Worm (Caenorhabditis elegans) whole organism, young adult: Measurements from ENCODE around the gene cdh-4.
A peak's percentile ranks its signal among the peaks of the same experiment; 100 is the strongest.

Experiments used
- B0261.1 ChIP-seq: sonication (generic microtip); optimal IDR thresholded peaks from 2 replicates; lab custom pipeline; 2016; ENCODE audit warnings: mild to moderate bottlenecking, missing genetic modification characterization, moderate library complexity, missing compliant biosample characterization
- C17E4.6 ChIP-seq: fragments of 200-800 bp; sonication (Bioruptor generic); IDR thresholded peaks from 2 replicates; pipeline ENCODE4 v1.3.6; 2022; ENCODE audit warnings: missing genetic modification reagents, missing genetic modification characterization, missing compliant biosample characterization
- F23B12.7 ChIP-seq: sonication (generic microtip); optimal IDR thresholded peaks from 2 replicates; lab custom pipeline; 2017; ENCODE audit warnings: missing genetic modification characterization, mild to moderate bottlenecking, missing compliant biosample characterization, antibody characterized with exemption, moderate library complexity; ENCODE audit not compliant: insufficient read depth
- F52B5.7 ChIP-seq: sonication (generic microtip); optimal IDR thresholded peaks from 2 replicates; lab custom pipeline; 2016; ENCODE audit warnings: mild to moderate bottlenecking, missing genetic modification characterization, missing compliant biosample characterization
- F55B11.4 ChIP-seq: sonication (generic microtip); optimal IDR thresholded peaks from 2 replicates; lab custom pipeline; 2016; ENCODE audit warnings: missing compliant biosample characterization, missing genetic modification characterization, borderline replicate concordance; ENCODE audit not compliant: insufficient read depth
- K11D2.4 ChIP-seq: fragments of 200-800 bp; sonication (Bioruptor generic); IDR thresholded peaks from 2 replicates; pipeline ENCODE4 v1.3.6; 2022; ENCODE audit warnings: missing genetic modification reagents, missing genetic modification characterization, missing compliant biosample characterization
- Y56A3A.18 ChIP-seq: fragments of 200-800 bp; sonication (Bioruptor generic); IDR thresholded peaks from 2 replicates; pipeline ENCODE4 v1.3.6; 2022; ENCODE audit warnings: missing genetic modification reagents, missing genetic modification characterization, missing compliant biosample characterization
- Y67H2A.10 ChIP-seq: fragments of 200-800 bp; sonication (Bioruptor generic); conservative IDR thresholded peaks from 2 replicates; pipeline ENCODE4 v1.3.6; 2022; ENCODE audit warnings: missing genetic modification reagents, missing genetic modification characterization, missing compliant biosample characterization
- bed-2 ChIP-seq: fragments of 200-800 bp; sonication (Bioruptor generic); IDR thresholded peaks from 2 replicates; pipeline ENCODE4 v1.3.6; 2022; ENCODE audit warnings: missing genetic modification reagents, missing genetic modification characterization, missing compliant biosample characterization
- ceh-100 ChIP-seq: fragments of 200-800 bp; sonication (Bioruptor generic); IDR thresholded peaks from 2 replicates; pipeline ENCODE4 v1.3.6; 2022; ENCODE audit warnings: missing genetic modification reagents, missing genetic modification characterization, missing compliant biosample characterization
- ceh-27 ChIP-seq: fragments of 200-800 bp; sonication (Bioruptor generic); optimal IDR thresholded peaks from 2 replicates; lab custom pipeline; 2018; ENCODE audit warnings: mild to moderate bottlenecking, missing genetic modification characterization, moderate library complexity, missing compliant biosample characterization
- ceh-40 ChIP-seq: fragments of 200-800 bp; sonication (Bioruptor generic); IDR thresholded peaks from 2 replicates; pipeline ENCODE4 v1.3.6; 2022; ENCODE audit warnings: missing genetic modification characterization, missing compliant biosample characterization
- ceh-58 ChIP-seq: fragments of 200-800 bp; sonication (Bioruptor generic); IDR thresholded peaks from 2 replicates; pipeline ENCODE4 v1.3.6; 2022; ENCODE audit warnings: missing genetic modification characterization, missing compliant biosample characterization
- die-1 ChIP-seq: sonication (generic microtip); optimal IDR thresholded peaks from 2 replicates; lab custom pipeline; 2016; ENCODE audit warnings: missing genotype, mild to moderate bottlenecking, missing genetic modification characterization, missing compliant biosample characterization
- dpff-1 ChIP-seq: sonication (generic microtip); optimal IDR thresholded peaks from 2 replicates; lab custom pipeline; 2017; ENCODE audit warnings: mild to moderate bottlenecking, missing genetic modification characterization, missing compliant biosample characterization
- dpl-1 ChIP-seq: fragments of 150-350 bp; optimal IDR thresholded peaks from 2 replicates; lab custom pipeline; 2014; ENCODE audit warnings: missing biosample characterization, missing genetic modification reagents, missing genetic modification characterization
- efl-1 ChIP-seq: fragments of 150-350 bp; optimal IDR thresholded peaks from 2 replicates; lab custom pipeline; 2014; ENCODE audit warnings: missing biosample characterization, missing genetic modification reagents, missing genetic modification characterization
- hmg-20 ChIP-seq: fragments of 200-800 bp; sonication (Bioruptor generic); IDR thresholded peaks from 2 replicates; pipeline ENCODE4 v1.3.6; 2022; ENCODE audit warnings: missing genetic modification reagents, missing genetic modification characterization, missing compliant biosample characterization
- hsf-1 ChIP-seq: fragments of 200-800 bp; sonication (Bioruptor generic); IDR thresholded peaks from 2 replicates; pipeline ENCODE4 v1.3.6; 2022; ENCODE audit warnings: missing genetic modification reagents, missing genetic modification characterization, missing compliant biosample characterization
- lag-1 ChIP-seq: fragments of 200-800 bp; sonication (Bioruptor generic); IDR thresholded peaks from 2 replicates; pipeline ENCODE4 v1.3.6; 2022; ENCODE audit warnings: missing genetic modification reagents, missing genetic modification characterization, missing compliant biosample characterization
- madf-3 ChIP-seq: fragments of 200-800 bp; sonication (Bioruptor generic); IDR thresholded peaks from 2 replicates; pipeline ENCODE4 v1.3.6; 2022; ENCODE audit warnings: missing genetic modification reagents, missing genetic modification characterization, missing compliant biosample characterization
- madf-6 ChIP-seq: fragments of 200-800 bp; sonication (Bioruptor generic); IDR thresholded peaks from 2 replicates; pipeline ENCODE4 v1.3.6; 2022; ENCODE audit warnings: missing genetic modification reagents, missing genetic modification characterization, missing compliant biosample characterization
- mcd-1 ChIP-seq: fragments of 200-800 bp; sonication (Bioruptor generic); IDR thresholded peaks from 2 replicates; pipeline ENCODE4 v1.3.6; 2022; ENCODE audit warnings: missing genetic modification reagents, missing genetic modification characterization, missing compliant biosample characterization
- nfya-1 ChIP-seq: sonication (generic microtip); optimal IDR thresholded peaks from 2 replicates; lab custom pipeline; 2017; ENCODE audit warnings: antibody characterized with exemption, missing compliant biosample characterization, missing genetic modification characterization, borderline replicate concordance; ENCODE audit not compliant: insufficient read depth
- nfyb-1 ChIP-seq: fragments of 200-800 bp; sonication (Bioruptor generic); IDR thresholded peaks from 2 replicates; pipeline ENCODE4 v1.3.6; 2022; ENCODE audit warnings: missing genetic modification reagents, missing genetic modification characterization, missing compliant biosample characterization
- nhr-179 ChIP-seq: sonication (generic microtip); optimal IDR thresholded peaks from 2 replicates; lab custom pipeline; 2016; ENCODE audit warnings: mild to moderate bottlenecking, missing genetic modification characterization, missing compliant biosample characterization
- nhr-27 ChIP-seq: fragments of 200-800 bp; sonication (Bioruptor generic); optimal IDR thresholded peaks from 2 replicates; lab custom pipeline; 2018; ENCODE audit warnings: mild to moderate bottlenecking, missing genetic modification characterization, moderate library complexity, missing compliant biosample characterization
- pbrm-1 ChIP-seq: fragments of 200-800 bp; sonication (Bioruptor generic); IDR thresholded peaks from 2 replicates; pipeline ENCODE4 v1.3.6; 2022; ENCODE audit warnings: missing genetic modification reagents, missing genetic modification characterization, missing compliant biosample characterization
- repo-1 ChIP-seq: sonication (generic microtip); optimal IDR thresholded peaks from 2 replicates; lab custom pipeline; 2017; ENCODE audit warnings: mild to moderate bottlenecking, missing genetic modification characterization, missing compliant biosample characterization
- sdz-38 ChIP-seq: sonication (generic microtip); optimal IDR thresholded peaks from 2 replicates; lab custom pipeline; 2016; ENCODE audit warnings: missing genotype, missing genetic modification characterization, missing compliant biosample characterization
- snpc-1.1 ChIP-seq: sonication (generic microtip); optimal IDR thresholded peaks from 2 replicates; lab custom pipeline; 2017; ENCODE audit warnings: missing genetic modification characterization, mild to moderate bottlenecking, missing compliant biosample characterization, antibody characterized with exemption, moderate library complexity, missing genotype, missing genetic modification reagents; ENCODE audit not compliant: insufficient read depth
- snpc-4 ChIP-seq, 5 experiments: fragments of 150-350 bp in 1 of 5; sonication (generic microtip) in 4 of 5; optimal IDR thresholded peaks; 2 replicates each; lab custom pipeline; 2014 to 2018; ENCODE audit warnings: missing genetic modification characterization in 5 of 5, missing biosample characterization in 3 of 5, antibody characterized with exemption in 2 of 5, mild to moderate bottlenecking in 2 of 5, missing compliant biosample characterization in 2 of 5, missing genotype in 2 of 5, moderate library complexity in 2 of 5, missing genetic modification reagents in 1 of 5
- sptf-2 ChIP-seq: fragments of 200-800 bp; sonication (Bioruptor generic); optimal IDR thresholded peaks from 2 replicates; lab custom pipeline; 2018; ENCODE audit warnings: mild to moderate bottlenecking, missing genetic modification characterization, missing compliant biosample characterization
- tbx-9 ChIP-seq: sonication (generic microtip); optimal IDR thresholded peaks from 2 replicates; lab custom pipeline; 2016; ENCODE audit warnings: borderline replicate concordance, missing genetic modification characterization, inconsistent platforms, missing compliant biosample characterization
- tlf-1 ChIP-seq: fragments of 200-800 bp; sonication (Bioruptor generic); optimal IDR thresholded peaks from 2 replicates; lab custom pipeline; 2018; ENCODE audit warnings: mild to moderate bottlenecking, missing genetic modification characterization, missing compliant biosample characterization
- unc-130 ChIP-seq: sonication (generic microtip); optimal IDR thresholded peaks from 2 replicates; lab custom pipeline; 2016; ENCODE audit warnings: missing genetic modification reagents, missing genetic modification characterization, missing compliant biosample characterization
- xnd-1 ChIP-seq: sonication (generic microtip); optimal IDR thresholded peaks from 2 replicates; lab custom pipeline; 2016; ENCODE audit warnings: missing genotype, missing genetic modification reagents, missing genetic modification characterization, missing compliant biosample characterization
- zim-3 ChIP-seq: sonication (generic microtip); optimal IDR thresholded peaks from 2 replicates; lab custom pipeline; 2017; ENCODE audit warnings: mild to moderate bottlenecking, missing genetic modification characterization, moderate library complexity, missing compliant biosample characterization

cdh-4 gene

DNA sequence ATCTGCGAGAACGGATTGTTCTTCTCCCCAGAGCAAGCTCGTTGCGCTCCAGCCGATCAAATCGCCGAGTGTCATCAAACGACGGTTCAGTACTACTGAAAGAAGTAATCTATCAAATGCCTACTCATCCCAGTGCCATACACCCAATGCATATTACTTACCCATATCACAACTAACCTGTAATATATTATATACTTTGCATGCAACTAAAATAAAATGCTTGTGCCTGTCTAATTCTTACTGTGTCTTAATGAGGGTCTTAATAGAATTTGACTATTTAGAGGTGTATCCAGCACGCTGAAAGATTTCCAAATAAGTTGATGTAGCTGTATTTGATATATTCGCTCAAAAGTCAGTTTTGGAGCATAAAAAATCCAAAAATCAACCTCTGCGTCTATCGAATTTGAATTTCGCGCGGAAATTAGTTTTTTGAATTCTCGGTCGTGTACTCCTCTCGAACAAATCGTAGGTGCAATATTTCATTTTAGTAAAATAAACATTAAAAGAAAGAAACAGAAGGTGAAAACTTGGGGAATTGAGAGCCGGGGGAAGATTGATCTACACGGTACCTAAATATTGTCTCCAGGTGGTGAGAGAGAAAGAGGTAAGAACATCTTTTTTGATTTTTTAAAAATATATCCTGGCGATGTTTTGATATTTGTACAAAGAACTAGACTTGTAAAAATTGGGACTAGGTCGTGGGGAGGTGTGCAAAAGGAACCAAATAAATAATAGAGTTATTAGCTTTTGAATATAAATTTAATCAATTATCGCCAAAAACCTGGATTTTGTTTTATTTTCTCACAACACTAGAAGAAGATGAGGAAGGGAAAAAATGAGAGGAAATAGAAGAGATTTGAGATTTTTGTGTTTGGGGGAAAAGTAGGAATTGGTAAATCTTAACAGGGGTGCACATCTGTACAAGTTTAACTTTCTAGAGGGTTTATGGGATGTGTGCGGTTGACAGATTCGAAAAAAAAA lies 28.7 kb upstream of the cdh-4 start (continued):
- TF ChIP-seq dpl-1 = peak; percentile 54
- TF ChIP-seq B0261.1 (tag; lab: Kevin White, UChicago) = peak; percentile 27
- 0 out of 2 replicates have a peak, but pooled peaks have one; percentile 37 for TF ChIP-seq K11D2.4 (GFP tag; lab: Robert Waterston, UW)
- TF ChIP-seq ceh-100 (GFP tag; lab: Robert Waterston, UW) = no peak; the same call in none of the 2 replicates
- peak; percentile 59 for TF ChIP-seq efl-1
- 0 out of 2 replicates have a peak, but pooled peaks have one; percentile 34 for TF ChIP-seq ceh-58 (GFP tag; lab: Robert Waterston, UW)
- TF ChIP-seq die-1 (tag; lab: Kevin White, UChicago) = peak; percentile 49
- TF ChIP-seq nfya-1 (tag; lab: Kevin White, UChicago) = no peak
- TF ChIP-seq repo-1 = peak; percentile 95
- TF ChIP-seq lag-1 (GFP tag; lab: Robert Waterston, UW) = no peak
- no peak; the same call in 1 of the 2 replicates for TF ChIP-seq C17E4.6 (GFP tag; lab: Robert Waterston, UW)
- no peak for TF ChIP-seq sdz-38 (tag; lab: Kevin White, UChicago)
- TF ChIP-seq F55B11.4 (tag; lab: Kevin White, UChicago) = no peak
- TF ChIP-seq F52B5.7 (tag; lab: Kevin White, UChicago) = peak; percentile 69
- TF ChIP-seq tlf-1 (GFP tag; lab: Kevin White, UChicago) = peak; percentile 88
- no peak for TF ChIP-seq snpc-4 (GFP tag; optimal IDR thresholded peaks at IDR 0.05; lab: Kevin White, UChicago)
- peak in 2 of 4 experiments; percentile 45 to 49 for TF ChIP-seq snpc-4 (tag; optimal IDR thresholded peaks at IDR 0.05; lab: Kevin White, UChicago)
- 0 out of 2 replicates have a peak, but pooled peaks have one; percentile 68 for TF ChIP-seq madf-3 (GFP tag; lab: Robert Waterston, UW)
- TF ChIP-seq hmg-20 (GFP tag; lab: Robert Waterston, UW) = peak; percentile 48; the same call in 1 of the 2 replicates
- peak; percentile 63 for TF ChIP-seq unc-130 (GFP tag; lab: Kevin White, UChicago)
- peak; percentile 54 for TF ChIP-seq tbx-9 (tag; lab: Kevin White, UChicago)
- TF ChIP-seq Y56A3A.18 (GFP tag; lab: Robert Waterston, UW) = peak; percentile 75
- TF ChIP-seq dpff-1 (tag; lab: Kevin White, UChicago) = peak; percentile 94
- peak; percentile 66 for TF ChIP-seq hsf-1
- peak; percentile 58 for TF ChIP-seq zim-3
- TF ChIP-seq xnd-1 = peak; percentile 63
- peak; percentile 39 for TF ChIP-seq snpc-1.1 (tag; lab: Kevin White, UChicago)
- TF ChIP-seq Y67H2A.10 (GFP tag; lab: Robert Waterston, UW) = no peak
- TF ChIP-seq nhr-27 (tag; lab: Kevin White, UChicago) = peak; percentile 76
- TF ChIP-seq ceh-40 = no peak; the same call in 1 of the 2 replicates
- no peak for TF ChIP-seq sptf-2 (GFP tag; lab: Kevin White, UChicago)
- peak; percentile 76 for TF ChIP-seq madf-6 (GFP tag; lab: Robert Waterston, UW)
- peak; percentile 66; the same call in 1 of the 2 replicates for TF ChIP-seq nfyb-1 (GFP tag; lab: Robert Waterston, UW)
- no peak for TF ChIP-seq pbrm-1 (GFP tag; lab: Robert Waterston, UW)
- no peak for TF ChIP-seq bed-2 (GFP tag; lab: Robert Waterston, UW)
- TF ChIP-seq nhr-179 (tag; lab: Kevin White, UChicago) = peak; percentile 57
- peak; percentile 33 for TF ChIP-seq F23B12.7 (tag; lab: Kevin White, UChicago)
- peak; percentile 6; the same call in 1 of the 2 replicates for TF ChIP-seq mcd-1 (GFP tag; lab: Robert Waterston, UW)
- no peak for TF ChIP-seq ceh-27 (GFP tag; lab: Kevin White, UChicago)
- TF ChIP-seq, all 124 proteins: peak for 73
